Worm (Caenorhabditis elegans) whole organism, L1 larva: ENCODE data around the gene cima-1.

Source experiments
- ama-1 ChIP-seq: fragments of 150-350 bp; optimal IDR thresholded peaks from 2 replicates; lab custom pipeline; 2014
- dpl-1 ChIP-seq, 3 experiments: fragments of 150-350 bp in 2 of 3; sonication (generic microtip) in 1 of 3; optimal IDR thresholded peaks; 2 replicates each; lab custom pipeline; 2014 to 2017; ENCODE audit warnings: missing biosample characterization in 3 of 3, missing genetic modification characterization in 3 of 3, missing genetic modification reagents in 3 of 3
- fkh-4 ChIP-seq: sonication (generic microtip); optimal IDR thresholded peaks from 2 replicates; lab custom pipeline; 2016; ENCODE audit warnings: missing compliant biosample characterization, missing genetic modification characterization, borderline replicate concordance
- fos-1 ChIP-seq: fragments of 150-350 bp; optimal IDR thresholded peaks from 2 replicates; lab custom pipeline; 2014; ENCODE audit warnings: missing biosample characterization, missing genetic modification characterization
- hpl-2 ChIP-seq: fragments of 150-350 bp; optimal IDR thresholded peaks from 2 replicates; lab custom pipeline; 2014; ENCODE audit warnings: missing biosample characterization, missing genetic modification reagents, missing genetic modification characterization
- lin-13 ChIP-seq: fragments of 150-350 bp; optimal IDR thresholded peaks from 2 replicates; lab custom pipeline; 2014; ENCODE audit warnings: missing biosample characterization, missing genetic modification reagents, missing genetic modification characterization
- lin-15B ChIP-seq: fragments of 150-350 bp; sonication (generic microtip); optimal IDR thresholded peaks from 3 replicates; lab custom pipeline; 2014; ENCODE audit warnings: missing biosample characterization, missing genetic modification characterization
- nhr-237 ChIP-seq: fragments of 150-350 bp; optimal IDR thresholded peaks from 2 replicates; lab custom pipeline; 2014; ENCODE audit warnings: missing biosample characterization, missing genetic modification characterization
- nhr-77 ChIP-seq: fragments of 150-350 bp; optimal IDR thresholded peaks from 2 replicates; lab custom pipeline; 2014; ENCODE audit warnings: missing biosample characterization, missing genetic modification characterization
- nhr-90 ChIP-seq: sonication (generic microtip); optimal IDR thresholded peaks from 2 replicates; lab custom pipeline; 2016; ENCODE audit warnings: mild to moderate bottlenecking, missing genetic modification characterization, missing compliant biosample characterization; ENCODE audit not compliant: poor library complexity
- pax-3 ChIP-seq: fragments of 200-800 bp; sonication (Bioruptor generic); optimal IDR thresholded peaks from 2 replicates; lab custom pipeline; 2018; ENCODE audit warnings: mild to moderate bottlenecking, missing genetic modification characterization, moderate library complexity, missing compliant biosample characterization
- snu-23 ChIP-seq: sonication (generic microtip); optimal IDR thresholded peaks from 2 replicates; lab custom pipeline; 2016; ENCODE audit warnings: missing genetic modification characterization, missing compliant biosample characterization
- unc-130 ChIP-seq: fragments of 150-350 bp; optimal IDR thresholded peaks from 2 replicates; lab custom pipeline; 2017; ENCODE audit warnings: missing biosample characterization, missing genetic modification characterization, inconsistent platforms
- vab-15 ChIP-seq: sonication (generic microtip); optimal IDR thresholded peaks from 2 replicates; lab custom pipeline; 2017; ENCODE audit warnings: missing genotype, mild to moderate bottlenecking, missing genetic modification characterization, missing compliant biosample characterization

DNA sequence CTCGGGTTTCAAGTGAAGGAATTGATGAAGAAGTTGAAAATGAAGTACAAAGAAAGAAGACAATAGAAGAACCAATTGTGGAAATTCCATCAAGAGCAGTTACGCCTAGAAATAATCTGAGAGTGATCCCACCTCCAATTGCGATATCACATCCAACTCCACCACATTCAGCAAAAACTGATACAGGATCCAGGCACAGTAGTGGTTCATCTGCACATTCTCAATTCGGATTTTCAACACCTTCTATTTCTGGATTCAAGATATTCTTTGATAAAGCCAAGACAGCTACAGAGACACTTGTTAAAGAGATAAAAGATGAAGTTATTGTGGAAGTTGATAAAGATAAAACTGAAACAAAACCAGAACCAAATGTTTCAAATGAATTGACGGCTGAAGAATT, 43.1 kb upstream of the cima-1 start:
- TF ChIP-seq nhr-237 (tag; lab: Kevin White, UChicago) (no peak), hpl-2 (GFP tag; lab: Kevin White, UChicago) (no peak), dpl-1 (GFP tag; optimal IDR thresholded peaks at IDR 0.05; lab: Kevin White, UChicago) (no peak), lin-13 (GFP tag; lab: Kevin White, UChicago) (no peak), nhr-77 (no peak), unc-130 (tag; lab: Kevin White, UChicago) (no peak), vab-15 (tag; lab: Kevin White, UChicago) (no peak), fkh-4 (tag; lab: Kevin White, UChicago) (no peak), nhr-90 (no peak), ama-1 (lab: Kevin White, UChicago) (no peak), lin-15B (tag; lab: Kevin White, UChicago) (no peak), fos-1 (tag; lab: Kevin White, UChicago) (no peak), pax-3 (tag; lab: Kevin White, UChicago) (no peak), snu-23 (GFP tag; lab: Kevin White, UChicago) (no peak)
